Fruit fly (Drosophila melanogaster) whole organism, embryonic: ENCODE measurements around the gene comm.
A peak's percentile ranks its signal among the peaks of the same experiment; 100 is the strongest.

Experiments used
- Blimp-1 ChIP-seq: fragments of 200-800 bp; sonication (Bioruptor generic); optimal IDR thresholded peaks from 3 replicates; lab custom pipeline; 2018; ENCODE audit warnings: missing biosample characterization, missing genetic modification characterization, mild to moderate bottlenecking, moderate library complexity, missing genetic modification reagents
- CG10959 ChIP-seq: fragments of 200-800 bp; sonication (Bioruptor generic); IDR thresholded peaks from 2 replicates; pipeline ENCODE4 v1.3.6; 2022; ENCODE audit warnings: missing biosample characterization, missing genetic modification characterization
- CG10979 ChIP-seq: fragments of 200-800 bp; sonication (Bioruptor generic); optimal IDR thresholded peaks from 2 replicates; lab custom pipeline; 2018; ENCODE audit warnings: missing biosample characterization, mild to moderate bottlenecking, missing genetic modification characterization, moderate library complexity
- CG11398 ChIP-seq: fragments of 200-800 bp; sonication (Bioruptor generic); optimal IDR thresholded peaks from 2 replicates; lab custom pipeline; 2016; ENCODE audit warnings: missing biosample characterization, missing genetic modification characterization
- CG12071 ChIP-seq: fragments of 200-800 bp; sonication (Bioruptor generic); optimal IDR thresholded peaks from 3 replicates; lab custom pipeline; 2018; ENCODE audit warnings: missing biosample characterization, mild to moderate bottlenecking, missing genetic modification characterization
- CG13424 ChIP-seq: fragments of 200-800 bp; sonication (Bioruptor generic); optimal IDR thresholded peaks from 2 replicates; lab custom pipeline; 2019; ENCODE audit warnings: missing biosample characterization, mild to moderate bottlenecking, missing genetic modification characterization, moderate library complexity
- CG15073 ChIP-seq: fragments of 200-800 bp; sonication (Bioruptor generic); optimal IDR thresholded peaks from 2 replicates; lab custom pipeline; 2016; ENCODE audit warnings: missing biosample characterization, missing genetic modification characterization
- CG2129 ChIP-seq: fragments of 200-800 bp; sonication (Bioruptor generic); IDR thresholded peaks from 2 replicates; pipeline ENCODE4 v1.3.6; 2022; ENCODE audit warnings: missing biosample characterization, missing genetic modification characterization; ENCODE audit not compliant: partially characterized antibody
- CG30403 ChIP-seq: fragments of 200-800 bp; sonication (Bioruptor generic); optimal IDR thresholded peaks from 3 replicates; lab custom pipeline; 2016; ENCODE audit warnings: missing biosample characterization, missing genetic modification characterization
- CG3065 ChIP-seq: fragments of 200-800 bp; sonication (Bioruptor generic); optimal IDR thresholded peaks from 2 replicates; lab custom pipeline; 2016; ENCODE audit warnings: missing biosample characterization, missing genetic modification characterization
- CG32772 ChIP-seq: fragments of 200-800 bp; sonication (Bioruptor generic); IDR thresholded peaks from 2 replicates; pipeline ENCODE4 v1.3.6; 2022; ENCODE audit warnings: missing biosample characterization, missing genetic modification characterization
- CG4854 ChIP-seq: fragments of 200-800 bp; sonication (Bioruptor generic); optimal IDR thresholded peaks from 2 replicates; lab custom pipeline; 2016; ENCODE audit warnings: missing biosample characterization, missing genetic modification characterization, inconsistent platforms
- CG6765 ChIP-seq: fragments of 200-800 bp; sonication (Bioruptor generic); optimal IDR thresholded peaks from 3 replicates; lab custom pipeline; 2017; ENCODE audit warnings: missing biosample characterization, mild to moderate bottlenecking, missing genetic modification characterization
- CG8765 ChIP-seq: fragments of 200-800 bp; sonication (Bioruptor generic); IDR thresholded peaks from 2 replicates; pipeline ENCODE4 v1.3.6; 2022; ENCODE audit warnings: missing biosample characterization, missing genetic modification characterization
- Dek ChIP-seq: fragments of 200-800 bp; sonication (Bioruptor generic); optimal IDR thresholded peaks from 3 replicates; lab custom pipeline; 2019; ENCODE audit warnings: missing biosample characterization, mild to moderate bottlenecking, missing genetic modification characterization, moderate library complexity
- Fer1 ChIP-seq: fragments of 200-800 bp; sonication (Bioruptor generic); optimal IDR thresholded peaks from 2 replicates; lab custom pipeline; 2017; ENCODE audit warnings: missing biosample characterization, mild to moderate bottlenecking, missing genetic modification characterization
- Gsc ChIP-seq: fragments of 200-800 bp; sonication (Bioruptor generic); IDR thresholded peaks from 2 replicates; pipeline ENCODE4 v1.3.6; 2022; ENCODE audit warnings: missing biosample characterization, missing genetic modification characterization
- Gug ChIP-seq: fragments of 200-800 bp; sonication (Bioruptor generic); IDR thresholded peaks from 4 replicates; pipeline ENCODE4 v1.3.6; 2022; ENCODE audit warnings: missing biosample characterization, missing genetic modification characterization
- HLH4C ChIP-seq: fragments of 200-800 bp; sonication (Bioruptor generic); IDR thresholded peaks from 3 replicates; pipeline ENCODE4 v1.3.6; 2022; ENCODE audit warnings: missing biosample characterization, missing genetic modification characterization; ENCODE audit not compliant: partially characterized antibody
- HLH54F ChIP-seq: fragments of 200-800 bp; sonication (Bioruptor generic); optimal IDR thresholded peaks from 3 replicates; lab custom pipeline; 2016; ENCODE audit warnings: missing biosample characterization, missing genetic modification characterization
- Hsf ChIP-seq: fragments of 200-800 bp; sonication (Bioruptor generic); optimal IDR thresholded peaks from 3 replicates; lab custom pipeline; 2016; ENCODE audit warnings: missing biosample characterization, missing genetic modification characterization
- Max ChIP-seq: fragments of 200-800 bp; sonication (Bioruptor generic); optimal IDR thresholded peaks from 2 replicates; lab custom pipeline; 2016; ENCODE audit warnings: missing biosample characterization, mild to moderate bottlenecking, missing genetic modification characterization
- Meics ChIP-seq: fragments of 200-800 bp; sonication (Bioruptor generic); optimal IDR thresholded peaks from 2 replicates; lab custom pipeline; 2017; ENCODE audit warnings: missing biosample characterization, mild to moderate bottlenecking, missing genetic modification characterization
- NC2β ChIP-seq: fragments of 200-800 bp; sonication (Bioruptor generic); optimal IDR thresholded peaks from 2 replicates; lab custom pipeline; 2016; ENCODE audit warnings: missing biosample characterization, missing genetic modification characterization
- Neu2 ChIP-seq: fragments of 200-800 bp; sonication (Bioruptor generic); optimal IDR thresholded peaks from 3 replicates; lab custom pipeline; 2016; ENCODE audit warnings: missing biosample characterization, missing genetic modification characterization, borderline replicate concordance
- PHDP ChIP-seq: fragments of 200-800 bp; sonication (Bioruptor generic); optimal IDR thresholded peaks from 3 replicates; lab custom pipeline; 2018; ENCODE audit warnings: missing biosample characterization, mild to moderate bottlenecking, missing genetic modification characterization, moderate library complexity
- Ptx1 ChIP-seq: fragments of 200-800 bp; sonication (Bioruptor generic); IDR thresholded peaks from 2 replicates; pipeline ENCODE4 v1.3.6; 2022; ENCODE audit warnings: missing biosample characterization, missing genetic modification characterization
- Sox100B ChIP-seq: fragments of 200-800 bp; sonication (Bioruptor generic); optimal IDR thresholded peaks from 3 replicates; lab custom pipeline; 2018; ENCODE audit warnings: missing biosample characterization, mild to moderate bottlenecking, missing genetic modification characterization
- bbx ChIP-seq: fragments of 200-800 bp; sonication (Bioruptor generic); IDR thresholded peaks from 2 replicates; pipeline ENCODE4 v1.3.6; 2022; ENCODE audit warnings: missing biosample characterization, missing genetic modification characterization; ENCODE audit not compliant: partially characterized antibody
- btn ChIP-seq: fragments of 200-800 bp; sonication (Bioruptor generic); optimal IDR thresholded peaks from 2 replicates; lab custom pipeline; 2016; ENCODE audit warnings: missing biosample characterization, missing genetic modification characterization
- crp ChIP-seq, 2 experiments: fragments of 200-800 bp; sonication (Bioruptor generic); optimal IDR thresholded peaks; 2 replicates in 1 of 2; 3 replicates in 1 of 2; lab custom pipeline; 2017; ENCODE audit warnings: missing biosample characterization in 2 of 2, missing genetic modification characterization in 2 of 2, mild to moderate bottlenecking in 1 of 2, moderate library complexity in 1 of 2
- dati ChIP-seq: fragments of 200-800 bp; sonication (Bioruptor generic); IDR thresholded peaks from 2 replicates; pipeline ENCODE4 v1.3.6; 2022; ENCODE audit warnings: missing biosample characterization, missing genetic modification characterization
- dimm ChIP-seq: fragments of 200-800 bp; sonication (Bioruptor generic); IDR thresholded peaks from 2 replicates; pipeline ENCODE4 v1.3.6; 2022; ENCODE audit warnings: missing biosample characterization, missing genetic modification characterization
- en ChIP-seq: fragments of 200-800 bp; sonication (Bioruptor generic); optimal IDR thresholded peaks from 2 replicates; lab custom pipeline; 2016; ENCODE audit warnings: missing biosample characterization, missing genetic modification characterization
- fd3F ChIP-seq: fragments of 200-800 bp; sonication (Bioruptor generic); optimal IDR thresholded peaks from 2 replicates; lab custom pipeline; 2018; ENCODE audit warnings: missing biosample characterization, mild to moderate bottlenecking, missing genetic modification characterization, moderate library complexity
- gt ChIP-seq: fragments of 200-800 bp; sonication (Bioruptor generic); IDR thresholded peaks from 2 replicates; pipeline ENCODE4 v1.3.6; 2022; ENCODE audit warnings: missing biosample characterization, missing genetic modification characterization
- hbn ChIP-seq: fragments of 200-800 bp; sonication (Bioruptor generic); IDR thresholded peaks from 2 replicates; pipeline ENCODE4 v1.3.6; 2022; ENCODE audit warnings: missing biosample characterization, missing genetic modification characterization; ENCODE audit not compliant: partially characterized antibody
- insv ChIP-seq, 2 experiments: fragments of 200-800 bp; sonication (Bioruptor generic); optimal IDR thresholded peaks; 3 replicates each; lab custom pipeline; 2016 to 2018; ENCODE audit warnings: missing biosample characterization in 2 of 2, missing genetic modification characterization in 2 of 2
- kni ChIP-seq: fragments of 200-800 bp; sonication (Bioruptor generic); optimal IDR thresholded peaks from 3 replicates; lab custom pipeline; 2017; ENCODE audit warnings: mild to moderate bottlenecking, missing biosample characterization, missing genetic modification reagents, missing genetic modification characterization
- mirr ChIP-seq: fragments of 200-800 bp; sonication (Bioruptor generic); optimal IDR thresholded peaks from 3 replicates; lab custom pipeline; 2018; ENCODE audit warnings: missing biosample characterization, mild to moderate bottlenecking, missing genetic modification characterization
- org-1 ChIP-seq: fragments of 200-800 bp; sonication (Bioruptor generic); optimal IDR thresholded peaks from 2 replicates; lab custom pipeline; 2017; ENCODE audit warnings: missing biosample characterization, missing genetic modification characterization
- rib ChIP-seq: fragments of 200-800 bp; sonication (Bioruptor generic); IDR thresholded peaks from 2 replicates; pipeline ENCODE4 v1.3.6; 2022; ENCODE audit warnings: missing biosample characterization, missing genetic modification characterization
- scrt ChIP-seq: fragments of 200-800 bp; sonication (Bioruptor generic); optimal IDR thresholded peaks from 2 replicates; lab custom pipeline; 2018; ENCODE audit warnings: missing biosample characterization, mild to moderate bottlenecking, missing genetic modification characterization, moderate library complexity
- sd ChIP-seq: fragments of 200-800 bp; sonication (Bioruptor generic); optimal IDR thresholded peaks from 3 replicates; lab custom pipeline; 2018; ENCODE audit warnings: missing biosample characterization, mild to moderate bottlenecking, missing genetic modification characterization, moderate library complexity
- sisA ChIP-seq: fragments of 200-800 bp; sonication (Bioruptor generic); IDR thresholded peaks from 2 replicates; pipeline ENCODE4 v1.3.6; 2022; ENCODE audit warnings: missing biosample characterization, missing genetic modification characterization
- ssp ChIP-seq: fragments of 200-800 bp; sonication (Bioruptor generic); IDR thresholded peaks from 2 replicates; pipeline ENCODE4 v1.3.6; 2022; ENCODE audit warnings: missing biosample characterization, missing genetic modification characterization
- unc-4 ChIP-seq: fragments of 200-800 bp; sonication (Bioruptor generic); IDR thresholded peaks from 2 replicates; pipeline ENCODE4 v1.3.6; 2022; ENCODE audit warnings: missing biosample characterization, missing genetic modification characterization; ENCODE audit not compliant: partially characterized antibody
- vvl ChIP-seq: fragments of 200-800 bp; sonication (Bioruptor generic); IDR thresholded peaks from 2 replicates; pipeline ENCODE4 v1.3.6; 2022; ENCODE audit warnings: missing biosample characterization, missing genetic modification characterization
- wor ChIP-seq: fragments of 200-800 bp; sonication (Bioruptor generic); IDR thresholded peaks from 2 replicates; pipeline ENCODE4 v1.3.6; 2022; ENCODE audit warnings: missing biosample characterization, missing genetic modification characterization
- zfh1 ChIP-seq: fragments of 200-800 bp; sonication (Bioruptor generic); IDR thresholded peaks from 3 replicates; pipeline ENCODE4 v1.3.6; 2022; ENCODE audit warnings: missing biosample characterization, missing genetic modification characterization
- zfh2 ChIP-seq: fragments of 200-800 bp; sonication (Bioruptor generic); optimal IDR thresholded peaks from 2 replicates; lab custom pipeline; 2016; ENCODE audit warnings: missing biosample characterization, missing genetic modification characterization

Gene comm

DNA sequence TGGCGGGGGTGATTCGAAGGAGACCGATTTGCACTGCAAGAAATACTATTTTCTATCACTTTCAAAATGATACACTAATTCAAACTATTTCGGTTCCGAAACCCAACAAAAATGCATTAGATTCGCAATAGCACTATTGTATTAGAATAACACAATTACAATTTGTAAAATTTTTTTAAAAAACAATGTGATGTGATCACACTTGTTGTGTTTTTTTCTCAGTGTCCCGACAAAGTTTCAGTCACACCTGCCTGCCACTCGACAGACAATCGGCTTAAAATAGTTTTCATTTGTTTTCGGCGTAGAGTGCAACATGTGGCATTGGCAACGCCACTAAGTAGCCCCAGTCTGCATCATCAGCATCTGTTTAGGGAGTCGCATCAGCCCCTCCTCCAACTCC, 53.1 kb downstream of the comm start (continued):
- TF ChIP-seq CG13424 (tag; lab: Kevin White, UChicago) (peak; percentile 61), CG10959 (GFP tag; lab: Robert Waterston, UW) (peak; percentile 85), sisA (peak; percentile 64), Meics (GFP tag; lab: Kevin White, UChicago) (no peak), hbn (no peak), HLH54F (GFP tag; lab: Kevin White, UChicago) (no peak), HLH4C (GFP tag; lab: Robert Waterston, UW) (no peak), CG12071 (GFP tag; lab: Kevin White, UChicago) (no peak), crp (GFP tag; optimal IDR thresholded peaks at IDR 0.05; lab: Kevin White, UChicago) (no peak), wor (GFP tag; lab: Robert Waterston, UW) (no peak), org-1 (GFP tag; lab: Kevin White, UChicago) (peak; percentile 71), sd (tag; lab: Kevin White, UChicago) (no peak), unc-4 (GFP tag; lab: Robert Waterston, UW) (no peak), zfh2 (GFP tag; lab: Kevin White, UChicago) (no peak), CG10979 (tag; lab: Kevin White, UChicago) (peak; percentile 93), en (no peak), dimm (GFP tag; lab: Robert Waterston, UW) (0 out of 2 replicates have a peak, but pooled peaks have one; percentile 16), insv (GFP tag; optimal IDR thresholded peaks at IDR 0.05; lab: Kevin White, UChicago) (no peak), Gug (GFP tag; lab: Robert Waterston, UW) (no peak), Dek (no peak), CG30403 (peak; percentile 65), CG15073 (GFP tag; lab: Kevin White, UChicago) (peak; percentile 31), NC2β (GFP tag; lab: Kevin White, UChicago) (peak; percentile 74), Gsc (peak; percentile 50; the same call in 1 of the 2 replicates), CG6765 (GFP tag; lab: Kevin White, UChicago) (no peak), CG8765 (GFP tag; lab: Robert Waterston, UW) (peak; percentile 65; the same call in 1 of the 2 replicates), Blimp-1 (peak; percentile 78), bbx (no peak), CG2129 (no peak), vvl (GFP tag; lab: Robert Waterston, UW) (peak; percentile 84), CG32772 (GFP tag; lab: Robert Waterston, UW) (peak; percentile 50; the same call in 1 of the 2 replicates), Sox100B (GFP tag; lab: Kevin White, UChicago) (peak; percentile 50), fd3F (no peak), kni (GFP tag; lab: Kevin White, UChicago) (no peak), Hsf (GFP tag; lab: Kevin White, UChicago) (peak; percentile 57), Neu2 (GFP tag; lab: Kevin White, UChicago) (no peak), mirr (no peak), Ptx1 (GFP tag; lab: Robert Waterston, UW) (no peak), scrt (GFP tag; lab: Kevin White, UChicago) (no peak), Max (GFP tag; lab: Kevin White, UChicago) (no peak), rib (GFP tag; lab: Robert Waterston, UW) (no peak), CG11398 (GFP tag; lab: Kevin White, UChicago) (no peak), gt (GFP tag; lab: Robert Waterston, UW) (peak; percentile 13; the same call in 1 of the 2 replicates), zfh1 (GFP tag; lab: Robert Waterston, UW) (peak; percentile 89), btn (GFP tag; lab: Kevin White, UChicago) (peak; percentile 59), PHDP (peak; percentile 55), CG3065 (peak; percentile 8), Fer1 (GFP tag; lab: Kevin White, UChicago) (no peak), dati (GFP tag; lab: Robert Waterston, UW) (0 out of 2 replicates have a peak, but pooled peaks have one; percentile 32), CG4854 (GFP tag; lab: Kevin White, UChicago) (peak; percentile 38), ssp (peak; percentile 36)
